Worm (Caenorhabditis elegans): Measurements from ENCODE around the gene D1079.1.

- TF ChIP-seq bed-1 (GFP tag; IDR thresholded peaks at IDR 0.05) (no peak), F33H1.4 (GFP tag; IDR thresholded peaks at IDR 0.05) (no peak), rec-8 (tag; optimal IDR thresholded peaks at IDR 0.05) (no peak), efl-1 (GFP tag; optimal IDR thresholded peaks at IDR 0.05) (no peak), ama-1 (optimal IDR thresholded peaks at IDR 0.05) (no peak), ama-1 (GFP tag; optimal IDR thresholded peaks at IDR 0.05) (no peak), snpc-1.1 (tag; optimal IDR thresholded peaks at IDR 0.05; ENCODE audit: insufficient read depth) (no peak), hlh-12 (tag; optimal IDR thresholded peaks at IDR 0.05) (no peak), nhr-80 (tag; optimal IDR thresholded peaks at IDR 0.05) (no peak), D2030.7 (GFP tag; IDR thresholded peaks at IDR 0.05) (no peak), snpc-1.3 (tag; optimal IDR thresholded peaks at IDR 0.05; ENCODE audit: insufficient read depth) (no peak), ccch-3 (GFP tag; optimal IDR thresholded peaks at IDR 0.05) (no peak), B0336.3 (GFP tag; IDR thresholded peaks at IDR 0.05) (no peak), Y53F4B.3 (GFP tag; IDR thresholded peaks at IDR 0.05) (no peak), atf-7 (tag; optimal IDR thresholded peaks at IDR 0.05) (no peak)
Measured at ce11 chrX:4367414-4367813, 35.5 kb upstream of the D1079.1 start, which contains the start of gene R160.10.

Measured in whole organism, young adult.